Worm (Caenorhabditis elegans): ENCODE results near the gene fbxb-52.

DNA sequence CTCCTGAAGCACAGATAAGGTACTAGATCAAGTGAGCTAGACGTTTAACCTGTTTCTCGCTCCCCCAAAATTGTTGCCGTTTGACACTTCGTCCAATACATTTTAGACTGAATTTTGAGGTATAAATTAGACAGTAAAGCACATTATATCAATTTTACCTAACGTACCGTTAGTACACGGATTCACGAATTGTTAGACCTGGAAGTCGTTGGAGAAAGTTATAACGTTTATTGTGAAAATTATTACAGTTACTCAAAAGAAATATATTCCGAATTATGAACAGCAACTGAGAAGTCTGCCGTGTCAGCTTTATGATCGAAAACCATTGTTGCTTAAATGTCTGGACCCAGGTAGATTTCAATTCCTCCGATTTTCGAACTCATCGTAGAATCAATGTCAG, 10.4 kb upstream of the fbxb-52 start:
- no peak for TF ChIP-seq lin-40 (tag; optimal IDR thresholded peaks at IDR 0.05)
- TF ChIP-seq ztf-3 (GFP tag; optimal IDR thresholded peaks at IDR 0.05), result no peak
- no peak for TF ChIP-seq repo-1 (tag; optimal IDR thresholded peaks at IDR 0.05)
- no peak for TF ChIP-seq dpff-1 (tag; optimal IDR thresholded peaks at IDR 0.05)
- TF ChIP-seq attf-3 (GFP tag; conservative IDR thresholded peaks at IDR 0.05), result no peak
- no peak for TF ChIP-seq K12H6.12 (tag; optimal IDR thresholded peaks at IDR 0.05)
- TF ChIP-seq Y56A3A.18 (GFP tag; IDR thresholded peaks at IDR 0.05), result no peak
- TF ChIP-seq him-1 (tag; optimal IDR thresholded peaks at IDR 0.05), result no peak
- TF ChIP-seq madf-3 (GFP tag; IDR thresholded peaks at IDR 0.05), result no peak
- TF ChIP-seq unc-130 (GFP tag; optimal IDR thresholded peaks at IDR 0.05), result no peak
- TF ChIP-seq unc-62 (GFP tag; optimal IDR thresholded peaks at IDR 0.05), result no peak
- no peak for TF ChIP-seq cebp-2 (GFP tag; IDR thresholded peaks at IDR 0.05)
